Worm (Caenorhabditis elegans): ENCODE results near the gene Y53C12A.7.

DNA sequence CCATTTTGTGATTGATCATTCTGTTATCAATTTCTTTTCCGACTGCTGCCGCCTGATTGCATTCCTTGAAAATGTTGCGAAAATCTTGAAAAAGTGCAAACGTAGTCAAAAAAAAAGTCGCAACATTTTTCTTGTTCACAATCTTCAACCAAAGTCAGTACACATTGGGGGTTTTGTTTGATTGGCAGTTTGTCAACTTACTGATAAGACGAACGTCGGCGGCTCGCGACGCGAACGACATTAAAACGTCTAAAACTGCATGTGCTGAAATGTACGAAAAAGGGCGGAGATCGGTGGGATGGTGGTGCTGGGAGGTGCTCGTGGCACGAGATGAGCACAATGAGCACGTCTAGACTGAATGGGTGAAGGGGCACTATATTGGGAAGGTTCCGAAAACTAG lies 38.5 kb downstream of the Y53C12A.7 start:
- TF ChIP-seq mdl-1 (tag; optimal IDR thresholded peaks at IDR 0.05) (no peak), ztf-11 (tag; optimal IDR thresholded peaks at IDR 0.05) (no peak), nhr-237 (tag; optimal IDR thresholded peaks at IDR 0.05) (no peak), nhr-28 (tag; optimal IDR thresholded peaks at IDR 0.05) (no peak), F16B12.6 (tag; optimal IDR thresholded peaks at IDR 0.05) (no peak), jun-1 (tag; optimal IDR thresholded peaks at IDR 0.05) (no peak)

All from whole organism, L1 larva.